Worm (Caenorhabditis elegans) whole organism, late embryonic: ENCODE results near the gene cat-1.
A peak's percentile ranks its signal among the peaks of the same experiment; 100 is the strongest.

Experiments
- C08G9.2 ChIP-seq: sonication (generic microtip); optimal IDR thresholded peaks from 2 replicates; lab custom pipeline; 2016; ENCODE audit warnings: mild to moderate bottlenecking, missing genetic modification characterization, moderate library complexity, missing compliant biosample characterization
- C38D4.7 ChIP-seq: fragments of 200-800 bp; sonication (Bioruptor generic); optimal IDR thresholded peaks from 2 replicates; lab custom pipeline; 2018; ENCODE audit warnings: mild to moderate bottlenecking, missing genetic modification characterization, moderate library complexity, missing compliant biosample characterization
- F13H6.1 ChIP-seq: sonication (generic microtip); optimal IDR thresholded peaks from 2 replicates; lab custom pipeline; 2016; ENCODE audit warnings: missing genetic modification characterization, missing compliant biosample characterization
- T23F11.4 ChIP-seq: fragments of 200-800 bp; sonication (Bioruptor generic); optimal IDR thresholded peaks from 2 replicates; lab custom pipeline; 2018; ENCODE audit warnings: mild to moderate bottlenecking, missing genetic modification characterization, missing compliant biosample characterization
- Y22D7AL.16 ChIP-seq: sonication (generic microtip); optimal IDR thresholded peaks from 2 replicates; lab custom pipeline; 2016; ENCODE audit warnings: missing genetic modification characterization, missing compliant biosample characterization
- ahr-1 ChIP-seq: sonication (generic microtip); optimal IDR thresholded peaks from 2 replicates; lab custom pipeline; 2016; ENCODE audit warnings: missing genetic modification characterization, missing compliant biosample characterization
- ceh-19 ChIP-seq: fragments of 200-800 bp; sonication (Bioruptor generic); optimal IDR thresholded peaks from 2 replicates; lab custom pipeline; 2018; ENCODE audit warnings: mild to moderate bottlenecking, missing genetic modification characterization, missing compliant biosample characterization
- ceh-22 ChIP-seq: sonication (generic microtip); optimal IDR thresholded peaks from 2 replicates; lab custom pipeline; 2017; ENCODE audit warnings: missing biosample characterization, missing genetic modification characterization
- ceh-24 ChIP-seq: sonication (generic microtip); optimal IDR thresholded peaks from 2 replicates; lab custom pipeline; 2016; ENCODE audit warnings: mild to moderate bottlenecking, missing genetic modification characterization, missing compliant biosample characterization
- ceh-30 ChIP-seq: fragments of 150-350 bp; optimal IDR thresholded peaks from 2 replicates; lab custom pipeline; 2014; ENCODE audit warnings: missing biosample characterization, missing genetic modification characterization
- ceh-31 ChIP-seq: sonication (generic microtip); optimal IDR thresholded peaks from 2 replicates; lab custom pipeline; 2016; ENCODE audit warnings: missing genetic modification characterization, missing compliant biosample characterization
- ceh-34 ChIP-seq: sonication (generic microtip); optimal IDR thresholded peaks from 2 replicates; lab custom pipeline; 2016; ENCODE audit warnings: mild to moderate bottlenecking, missing genetic modification characterization, missing compliant biosample characterization
- ceh-45 ChIP-seq: fragments of 200-800 bp; sonication (Bioruptor generic); IDR thresholded peaks from 2 replicates; pipeline ENCODE4 v1.3.6; 2022; ENCODE audit warnings: missing genetic modification reagents, missing genetic modification characterization, missing compliant biosample characterization
- ceh-9 ChIP-seq: sonication (generic microtip); optimal IDR thresholded peaks from 2 replicates; lab custom pipeline; 2016; ENCODE audit warnings: mild to moderate bottlenecking, missing genetic modification characterization, inconsistent platforms, missing compliant biosample characterization
- che-1 ChIP-seq: sonication (generic microtip); optimal IDR thresholded peaks from 2 replicates; lab custom pipeline; 2016; ENCODE audit warnings: mild to moderate bottlenecking, missing genetic modification characterization, missing compliant biosample characterization
- dmd-4 ChIP-seq: sonication (generic microtip); optimal IDR thresholded peaks from 2 replicates; lab custom pipeline; 2016; ENCODE audit warnings: borderline replicate concordance, missing genetic modification characterization, missing compliant biosample characterization
- dve-1 ChIP-seq: sonication (generic microtip); optimal IDR thresholded peaks from 2 replicates; lab custom pipeline; 2017; ENCODE audit warnings: antibody characterized with exemption, mild to moderate bottlenecking, missing genetic modification characterization, missing compliant biosample characterization
- elt-2 ChIP-seq: sonication (generic microtip); optimal IDR thresholded peaks from 2 replicates; lab custom pipeline; 2016; ENCODE audit warnings: missing genetic modification reagents, missing genetic modification characterization, missing compliant biosample characterization
- elt-4 ChIP-seq: sonication (generic microtip); optimal IDR thresholded peaks from 2 replicates; lab custom pipeline; 2016; ENCODE audit warnings: missing genetic modification characterization, missing compliant biosample characterization
- ets-4 ChIP-seq: sonication (generic microtip); optimal IDR thresholded peaks from 2 replicates; lab custom pipeline; 2016; ENCODE audit warnings: missing genetic modification characterization, missing compliant biosample characterization
- eyg-1 ChIP-seq: sonication (generic microtip); optimal IDR thresholded peaks from 2 replicates; lab custom pipeline; 2016; ENCODE audit warnings: missing genotype, missing genetic modification characterization, missing compliant biosample characterization
- fkh-6 ChIP-seq: sonication (generic microtip); optimal IDR thresholded peaks from 2 replicates; lab custom pipeline; 2016; ENCODE audit warnings: missing genetic modification characterization, missing compliant biosample characterization
- hlh-13 ChIP-seq: fragments of 200-800 bp; sonication (Bioruptor generic); optimal IDR thresholded peaks from 2 replicates; lab custom pipeline; 2018; ENCODE audit warnings: mild to moderate bottlenecking, missing genetic modification characterization, missing compliant biosample characterization
- hlh-15 ChIP-seq: sonication (generic microtip); optimal IDR thresholded peaks from 2 replicates; lab custom pipeline; 2016; ENCODE audit warnings: missing genetic modification characterization, missing compliant biosample characterization
- hlh-6 ChIP-seq: sonication (generic microtip); optimal IDR thresholded peaks from 2 replicates; lab custom pipeline; 2016; ENCODE audit warnings: missing genotype, missing genetic modification characterization, missing compliant biosample characterization
- hlh-8 ChIP-seq: sonication (generic microtip); optimal IDR thresholded peaks from 2 replicates; lab custom pipeline; 2016; ENCODE audit warnings: missing genotype, missing genetic modification characterization, missing compliant biosample characterization
- lim-6 ChIP-seq: sonication (generic microtip); optimal IDR thresholded peaks from 2 replicates; lab custom pipeline; 2016; ENCODE audit warnings: missing genetic modification characterization, missing compliant biosample characterization
- lin-11 ChIP-seq: fragments of 200-800 bp; sonication (Bioruptor generic); optimal IDR thresholded peaks from 2 replicates; lab custom pipeline; 2018; ENCODE audit warnings: mild to moderate bottlenecking, missing genetic modification characterization, missing compliant biosample characterization
- madf-2 ChIP-seq: sonication (generic microtip); optimal IDR thresholded peaks from 2 replicates; lab custom pipeline; 2017; ENCODE audit warnings: missing genetic modification characterization, missing compliant biosample characterization
- nfya-1 ChIP-seq: sonication (generic microtip); optimal IDR thresholded peaks from 2 replicates; lab custom pipeline; 2017; ENCODE audit warnings: missing genetic modification characterization, mild to moderate bottlenecking, missing compliant biosample characterization, antibody characterized with exemption, moderate library complexity
- nhr-232 ChIP-seq: sonication (generic microtip); optimal IDR thresholded peaks from 2 replicates; lab custom pipeline; 2016; ENCODE audit warnings: missing genetic modification characterization, missing compliant biosample characterization
- odd-2 ChIP-seq: sonication (generic microtip); optimal IDR thresholded peaks from 2 replicates; lab custom pipeline; 2017; ENCODE audit warnings: antibody characterized with exemption, mild to moderate bottlenecking, missing genetic modification characterization, missing compliant biosample characterization
- pat-9 ChIP-seq: fragments of 200-800 bp; sonication (Bioruptor generic); optimal IDR thresholded peaks from 2 replicates; lab custom pipeline; 2018; ENCODE audit warnings: mild to moderate bottlenecking, missing genetic modification characterization, moderate library complexity, missing compliant biosample characterization
- pros-1 ChIP-seq: fragments of 150-350 bp; optimal IDR thresholded peaks from 2 replicates; lab custom pipeline; 2014; ENCODE audit warnings: missing biosample characterization, missing genetic modification reagents, missing genetic modification characterization
- ref-2 ChIP-seq: sonication (generic microtip); optimal IDR thresholded peaks from 2 replicates; lab custom pipeline; 2016; ENCODE audit warnings: missing genetic modification characterization, missing compliant biosample characterization
- rnt-1 ChIP-seq: sonication (generic microtip); optimal IDR thresholded peaks from 2 replicates; lab custom pipeline; 2016; ENCODE audit warnings: missing genetic modification characterization, missing compliant biosample characterization
- sdc-2 ChIP-seq: sonication (generic microtip); optimal IDR thresholded peaks from 2 replicates; lab custom pipeline; 2016; ENCODE audit warnings: missing genotype, missing genetic modification characterization, missing compliant biosample characterization
- sox-4 ChIP-seq: sonication (generic microtip); optimal IDR thresholded peaks from 2 replicates; lab custom pipeline; 2017; ENCODE audit warnings: mild to moderate bottlenecking, missing genetic modification characterization, inconsistent platforms, missing compliant biosample characterization
- ttx-3 ChIP-seq: sonication (generic microtip); optimal IDR thresholded peaks from 2 replicates; lab custom pipeline; 2016; ENCODE audit warnings: missing genetic modification reagents, missing genetic modification characterization, missing compliant biosample characterization
- unc-42 ChIP-seq: sonication (generic microtip); optimal IDR thresholded peaks from 2 replicates; lab custom pipeline; 2016; ENCODE audit warnings: missing genotype, missing genetic modification characterization, missing compliant biosample characterization
- unc-86 ChIP-seq: sonication (generic microtip); optimal IDR thresholded peaks from 2 replicates; lab custom pipeline; 2016; ENCODE audit warnings: missing genetic modification characterization, missing compliant biosample characterization

cat-1 gene

ce11 chrX:5707809-5708208 is 2.7 kb downstream of the cat-1 start (continued):
- TF ChIP-seq dmd-4 (peak; percentile 61), elt-4 (tag; lab: Kevin White, UChicago) (peak; percentile 16), odd-2 (tag; lab: Kevin White, UChicago) (peak; percentile 30), ceh-9 (tag; lab: Kevin White, UChicago) (peak; percentile 58), nfya-1 (tag; lab: Kevin White, UChicago) (peak; percentile 46), rnt-1 (tag; lab: Kevin White, UChicago) (peak; percentile 66), lin-11 (peak; percentile 87), ceh-24 (peak; percentile 50), ceh-30 (tag; lab: Kevin White, UChicago) (peak; percentile 49), ahr-1 (peak; percentile 65), ceh-19 (peak; percentile 91), ref-2 (tag; lab: Kevin White, UChicago) (peak; percentile 82), madf-2 (tag; lab: Kevin White, UChicago) (peak; percentile 84), eyg-1 (tag; lab: Kevin White, UChicago) (peak; percentile 93), hlh-8 (peak; percentile 67), pros-1 (no peak), sox-4 (tag; lab: Kevin White, UChicago) (peak; percentile 93), ttx-3 (peak; percentile 85), hlh-15 (tag; lab: Kevin White, UChicago) (peak; percentile 83), fkh-6 (peak; percentile 89), elt-2 (peak; percentile 93), lim-6 (tag; lab: Kevin White, UChicago) (peak; percentile 67), ceh-31 (tag; lab: Kevin White, UChicago) (peak; percentile 76), Y22D7AL.16 (tag; lab: Kevin White, UChicago) (peak; percentile 75), ceh-22 (tag; lab: Kevin White, UChicago) (no peak), T23F11.4 (GFP tag; lab: Kevin White, UChicago) (peak; percentile 78), dve-1 (tag; lab: Kevin White, UChicago) (peak; percentile 71), hlh-6 (tag; lab: Kevin White, UChicago) (peak; percentile 93), unc-86 (tag; lab: Kevin White, UChicago) (peak; percentile 85), C08G9.2 (peak; percentile 63), sdc-2 (tag; lab: Kevin White, UChicago) (peak; percentile 91), pat-9 (tag; lab: Kevin White, UChicago) (peak; percentile 91), che-1 (tag; lab: Kevin White, UChicago) (peak; percentile 89), hlh-13 (GFP tag; lab: Kevin White, UChicago) (peak; percentile 85), nhr-232 (tag; lab: Kevin White, UChicago) (peak; percentile 93)

ce11 chrX:5699555-5699954 is 11.0 kb downstream of the cat-1 start:
- TF ChIP-seq hlh-8 (no peak), sdc-2 (tag; lab: Kevin White, UChicago) (no peak), unc-42 (tag; lab: Kevin White, UChicago) (peak; percentile 7), C38D4.7 (GFP tag; lab: Kevin White, UChicago) (no peak), F13H6.1 (tag; lab: Kevin White, UChicago) (no peak)

- no peak for TF ChIP-seq dve-1 (tag; lab: Kevin White, UChicago)
- TF ChIP-seq ceh-22 (tag; lab: Kevin White, UChicago): no peak
- TF ChIP-seq ets-4 (tag; lab: Kevin White, UChicago): no peak
- TF ChIP-seq lim-6 (tag; lab: Kevin White, UChicago): no peak
- TF ChIP-seq ref-2 (tag; lab: Kevin White, UChicago): peak; percentile 35
- no peak for TF ChIP-seq pat-9 (tag; lab: Kevin White, UChicago)
- TF ChIP-seq ceh-34 (tag; lab: Kevin White, UChicago): peak; percentile 51
- TF ChIP-seq ceh-45 (GFP tag; lab: Robert Waterston, UW): no peak
- no peak for TF ChIP-seq sdc-2 (tag; lab: Kevin White, UChicago)
Observed at ce11 chrX:5698419-5698818, 12.1 kb downstream of the cat-1 start.
